Worm (Caenorhabditis elegans): ENCODE measurements around the gene cah-1.

- TF ChIP-seq him-1 (tag; optimal IDR thresholded peaks at IDR 0.05) (no peak), dao-5 (tag; optimal IDR thresholded peaks at IDR 0.05) (no peak)
These were observed 27.0 kb upstream of the cah-1 start for ce11 chrIII:5112399-5112798.

Data from whole organism, L4/young adult.